Worm (Caenorhabditis elegans): ENCODE data around the gene dsb-3.

The dsb-3 gene

DNA sequence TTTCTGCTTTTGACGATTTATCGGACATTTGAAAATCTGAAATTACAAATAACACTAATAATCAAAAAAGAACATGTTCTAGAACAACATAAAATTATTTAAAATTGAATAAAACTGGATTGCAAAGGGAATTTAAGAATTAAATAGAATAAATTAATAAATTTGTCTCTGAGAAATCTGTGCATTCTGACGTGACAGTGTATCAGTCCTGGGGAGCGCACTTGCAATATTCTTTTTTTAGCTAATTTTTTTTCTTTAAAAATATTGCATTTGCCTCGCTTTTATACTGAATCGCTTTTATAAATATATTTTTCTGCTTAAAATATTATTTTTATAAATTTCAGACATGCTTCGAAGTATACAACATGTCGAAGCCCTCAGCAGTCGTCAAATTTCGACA lies 49.7 kb downstream of the dsb-3 start, which contains the start of the genes mrpl-1, emc-6 and mrps-24 (continued):
- TF ChIP-seq lsy-2 (tag; optimal IDR thresholded peaks at IDR 0.05) (peak; percentile 78 to 85), zip-4 (GFP tag; optimal IDR thresholded peaks at IDR 0.05) (no peak), hpl-2 (GFP tag; optimal IDR thresholded peaks at IDR 0.05) (no peak), nhr-84 (tag; optimal IDR thresholded peaks at IDR 0.05) (no peak), nhr-11 (tag; optimal IDR thresholded peaks at IDR 0.05) (no peak), pag-3 (tag; optimal IDR thresholded peaks at IDR 0.05; ENCODE audit: borderline replicate concordance, insufficient read depth) (no peak), unc-86 (tag; optimal IDR thresholded peaks at IDR 0.05) (peak; percentile 36), unc-62 (GFP tag; optimal IDR thresholded peaks at IDR 0.05) (no peak), C34B4.2 (tag; optimal IDR thresholded peaks at IDR 0.05) (no peak), lin-14 (GFP tag; optimal IDR thresholded peaks at IDR 0.05) (peak; percentile 71), pax-3 (tag; optimal IDR thresholded peaks at IDR 0.05) (no peak), swsn-7 (tag; optimal IDR thresholded peaks at IDR 0.05) (peak; percentile 68), unc-130 (tag; optimal IDR thresholded peaks at IDR 0.05) (peak; percentile 44), ceh-82 (tag; optimal IDR thresholded peaks at IDR 0.05) (peak in 2 of 3 experiments; percentile 50 to 55), jun-1 (tag; optimal IDR thresholded peaks at IDR 0.05) (no peak), lir-3 (tag; optimal IDR thresholded peaks at IDR 0.05; ENCODE audit: poor library complexity) (peak; percentile 35), nhr-28 (tag; optimal IDR thresholded peaks at IDR 0.05) (no peak), pqm-1 (tag; optimal IDR thresholded peaks at IDR 0.05) (no peak), ama-1 (optimal IDR thresholded peaks at IDR 0.05) (no peak), egl-13 (tag; optimal IDR thresholded peaks at IDR 0.05) (peak; percentile 35), aha-1 (tag; optimal IDR thresholded peaks at IDR 0.05) (no peak)

Measured in whole organism, L1 larva.